Fruit fly (Drosophila melanogaster) whole organism, wandering third instar larva: ENCODE measurements around the gene mag.

Experiments
- Abd-B ChIP-seq: fragments of >200 bp; optimal IDR thresholded peaks from 2 replicates; lab custom pipeline; 2017; ENCODE audit warnings: missing biosample characterization, missing genetic modification characterization
- CG32264 ChIP-seq: fragments of 200-800 bp; sonication (Bioruptor generic); optimal IDR thresholded peaks from 2 replicates; lab custom pipeline; 2016; ENCODE audit warnings: missing biosample characterization, missing genetic modification characterization
- CG9705 ChIP-seq: fragments of 200-800 bp; sonication (Bioruptor generic); optimal IDR thresholded peaks from 2 replicates; lab custom pipeline; 2018; ENCODE audit warnings: missing biosample characterization, mild to moderate bottlenecking, missing genetic modification characterization
- CrebA ChIP-seq: fragments of 200-800 bp; sonication (Bioruptor generic); optimal IDR thresholded peaks from 2 replicates; lab custom pipeline; 2016; ENCODE audit warnings: missing biosample characterization, mild to moderate bottlenecking, missing genetic modification characterization, borderline replicate concordance
- Dfd ChIP-seq: fragments of >200 bp; optimal IDR thresholded peaks from 2 replicates; lab custom pipeline; 2017; ENCODE audit warnings: missing biosample characterization, missing genetic modification characterization
- Dif ChIP-seq: fragments of 200-275, 200-300 bp; sonication (Bioruptor generic); optimal IDR thresholded peaks from 2 replicates; lab custom pipeline; 2018; ENCODE audit warnings: missing biosample characterization, missing genetic modification characterization; ENCODE audit not compliant: partially characterized antibody
- GATAd ChIP-seq: sonication (Bioruptor generic); optimal IDR thresholded peaks from 2 replicates; lab custom pipeline; 2016; ENCODE audit warnings: missing biosample characterization, missing genetic modification characterization
- HLH106 ChIP-seq: fragments of 200-800 bp; optimal IDR thresholded peaks from 3 replicates; lab custom pipeline; 2019; ENCODE audit warnings: missing biosample characterization, mild to moderate bottlenecking, missing genetic modification characterization, moderate library complexity
- Hnf4 ChIP-seq: fragments of 200-800 bp; sonication (Bioruptor generic); optimal IDR thresholded peaks from 2 replicates; lab custom pipeline; 2016; ENCODE audit warnings: missing biosample characterization, mild to moderate bottlenecking, missing genetic modification characterization
- Hr78 ChIP-seq: fragments of >200 bp; optimal IDR thresholded peaks from 2 replicates; lab custom pipeline; 2017; ENCODE audit warnings: missing biosample characterization, missing genetic modification characterization
- Hr83 ChIP-seq: fragments of 200-300 bp; sonication (Bioruptor generic); optimal IDR thresholded peaks from 2 replicates; lab custom pipeline; 2016; ENCODE audit warnings: missing biosample characterization, mild to moderate bottlenecking, missing genetic modification characterization, moderate library complexity; ENCODE audit not compliant: poor library complexity, severe bottlenecking
- Jra ChIP-seq: sonication (Bioruptor generic); optimal IDR thresholded peaks from 2 replicates; lab custom pipeline; 2016; ENCODE audit warnings: missing biosample characterization, missing genetic modification characterization
- Mio ChIP-seq: sonication (Bioruptor generic); optimal IDR thresholded peaks from 2 replicates; lab custom pipeline; 2016; ENCODE audit warnings: missing biosample characterization, missing genetic modification characterization
- Myc ChIP-seq: fragments of >200 bp; optimal IDR thresholded peaks from 2 replicates; lab custom pipeline; 2017
- N ChIP-seq: fragments of >200 bp; optimal IDR thresholded peaks from 2 replicates; lab custom pipeline; 2018; ENCODE audit warnings: missing biosample characterization, missing external identifiers, missing genetic modification characterization
- OdsH ChIP-seq: fragments of 200-800 bp; sonication (Bioruptor generic); optimal IDR thresholded peaks from 2 replicates; lab custom pipeline; 2016; ENCODE audit warnings: missing biosample characterization, mild to moderate bottlenecking, missing genetic modification characterization
- Rel ChIP-seq, 2 experiments: fragments of 200-800 bp; sonication (Bioruptor generic) in 1 of 2; optimal IDR thresholded peaks; 2 replicates in 1 of 2; 3 replicates in 1 of 2; lab custom pipeline; 2016 to 2019; ENCODE audit warnings: mild to moderate bottlenecking in 2 of 2, missing biosample characterization in 2 of 2, missing genetic modification characterization in 2 of 2, moderate library complexity in 1 of 2
- Sp1 ChIP-seq: fragments of 200-800 bp; sonication (Bioruptor generic); optimal IDR thresholded peaks from 3 replicates; lab custom pipeline; 2019; ENCODE audit warnings: missing biosample characterization, mild to moderate bottlenecking, missing genetic modification characterization, moderate library complexity
- Vsx2 ChIP-seq: fragments of 200-300, 225-300 bp; sonication (Bioruptor generic); optimal IDR thresholded peaks from 2 replicates; lab custom pipeline; 2018; ENCODE audit warnings: missing biosample characterization, missing genetic modification characterization; ENCODE audit not compliant: partially characterized antibody
- br ChIP-seq: fragments of 200-800 bp; sonication (Bioruptor generic); optimal IDR thresholded peaks from 2 replicates; lab custom pipeline; 2016; ENCODE audit warnings: missing biosample characterization, missing genetic modification characterization
- brk ChIP-seq: fragments of 200-800 bp; sonication (Bioruptor generic); optimal IDR thresholded peaks from 2 replicates; lab custom pipeline; 2016; ENCODE audit warnings: missing biosample characterization, mild to moderate bottlenecking, missing genetic modification characterization
- dl ChIP-seq, 2 experiments: fragments of 175-275, 200-275 bp in 1 of 2; fragments of 200-275 bp in 1 of 2; sonication (Bioruptor generic); optimal IDR thresholded peaks; lab custom pipeline; 2018; ENCODE audit warnings: mild to moderate bottlenecking in 2 of 2, missing biosample characterization in 2 of 2, missing genetic modification characterization in 2 of 2, moderate library complexity in 2 of 2; ENCODE audit not compliant: partially characterized antibody in 2 of 2, insufficient read depth in 1 of 2
- dmrt93B ChIP-seq: fragments of 200-800 bp; sonication (Bioruptor generic); optimal IDR thresholded peaks from 2 replicates; lab custom pipeline; 2018; ENCODE audit warnings: missing biosample characterization, mild to moderate bottlenecking, missing genetic modification characterization
- dsf ChIP-seq: sonication (Bioruptor generic); optimal IDR thresholded peaks from 2 replicates; lab custom pipeline; 2016; ENCODE audit warnings: missing biosample characterization, missing genetic modification characterization, borderline replicate concordance
- ey ChIP-seq: fragments of 200-800 bp; sonication (Bioruptor generic); optimal IDR thresholded peaks from 2 replicates; lab custom pipeline; 2016; ENCODE audit warnings: missing biosample characterization, missing genetic modification characterization
- foxo ChIP-seq, 2 experiments: fragments of 200-800 bp; sonication (Bioruptor generic); optimal IDR thresholded peaks; 2 replicates in 1 of 2; 3 replicates in 1 of 2; lab custom pipeline; 2016 to 2017; ENCODE audit warnings: missing biosample characterization in 2 of 2, missing genetic modification characterization in 2 of 2
- fru ChIP-seq: fragments of 200-800 bp; sonication (Bioruptor generic); optimal IDR thresholded peaks from 3 replicates; lab custom pipeline; 2016; ENCODE audit warnings: missing biosample characterization, mild to moderate bottlenecking, missing genetic modification characterization
- h ChIP-seq: fragments of 200-800 bp; sonication (Bioruptor generic); optimal IDR thresholded peaks from 3 replicates; lab custom pipeline; 2016; ENCODE audit warnings: missing biosample characterization, mild to moderate bottlenecking, missing genetic modification characterization
- jim ChIP-seq: fragments of 175-275, 200-325 bp; sonication (Bioruptor generic); optimal IDR thresholded peaks from 2 replicates; lab custom pipeline; 2016; ENCODE audit warnings: missing biosample characterization, mild to moderate bottlenecking, missing genetic modification characterization
- lola ChIP-seq: fragments of >200 bp; optimal IDR thresholded peaks from 2 replicates; lab custom pipeline; 2017; ENCODE audit warnings: missing biosample characterization, missing genetic modification characterization
- pan ChIP-seq: fragments of >200 bp; optimal IDR thresholded peaks from 2 replicates; lab custom pipeline; 2017
- psq ChIP-seq: fragments of 200-800 bp; sonication (Bioruptor generic); optimal IDR thresholded peaks from 3 replicates; lab custom pipeline; 2017; ENCODE audit warnings: missing biosample characterization, mild to moderate bottlenecking, missing genetic modification characterization, moderate library complexity
- rgr ChIP-seq: fragments of 200-800 bp; sonication (Bioruptor generic); optimal IDR thresholded peaks from 3 replicates; lab custom pipeline; 2016; ENCODE audit warnings: missing biosample characterization, mild to moderate bottlenecking, missing genetic modification characterization
- sage ChIP-seq: fragments of 200-800 bp; sonication (Bioruptor generic); optimal IDR thresholded peaks from 2 replicates; lab custom pipeline; 2016; ENCODE audit warnings: missing biosample characterization, mild to moderate bottlenecking, missing genetic modification characterization
- sv ChIP-seq: fragments of 200-800 bp; sonication (Bioruptor generic); optimal IDR thresholded peaks from 3 replicates; lab custom pipeline; 2016; ENCODE audit warnings: missing biosample characterization, missing genetic modification characterization
- tai ChIP-seq: sonication (Bioruptor generic); optimal IDR thresholded peaks from 2 replicates; lab custom pipeline; 2016; ENCODE audit warnings: missing biosample characterization, missing genetic modification characterization
- usp ChIP-seq: fragments of >200 bp; optimal IDR thresholded peaks from 2 replicates; lab custom pipeline; 2017; ENCODE audit warnings: missing biosample characterization, missing genetic modification characterization
- woc ChIP-seq: sonication (Bioruptor generic); optimal IDR thresholded peaks from 2 replicates; lab custom pipeline; 2016; ENCODE audit warnings: missing biosample characterization, mild to moderate bottlenecking, missing genetic modification characterization

The mag gene

dm6 chr3L:20460383-20460782, at the start of gene mag:
TSS of gene mag (plus strand) at chr3L:20460683.
- no peak for TF ChIP-seq woc
- no peak for TF ChIP-seq CrebA (GFP tag; lab: Kevin White, UChicago)
- no peak for TF ChIP-seq dsf (GFP tag; lab: Kevin White, UChicago)
- TF ChIP-seq br = no peak
- TF ChIP-seq Dfd = no peak
- no peak for TF ChIP-seq N
- no peak for TF ChIP-seq jim (GFP tag; lab: Kevin White, UChicago)
- TF ChIP-seq sage = no peak
- no peak for TF ChIP-seq Hr83 (GFP tag; lab: Kevin White, UChicago)
- TF ChIP-seq Abd-B = no peak
- no peak for TF ChIP-seq dmrt93B (GFP tag; lab: Kevin White, UChicago)
- no peak for TF ChIP-seq CG9705 (GFP tag; lab: Kevin White, UChicago)
- TF ChIP-seq foxo (GFP tag; optimal IDR thresholded peaks at IDR 0.05; lab: Kevin White, UChicago) = no peak
- TF ChIP-seq ey (GFP tag; lab: Kevin White, UChicago) = no peak
- TF ChIP-seq pan (lab: Kevin White, UChicago) = no peak
- TF ChIP-seq sv (GFP tag; lab: Kevin White, UChicago) = no peak
- TF ChIP-seq, all 38 proteins: peak for 0

dm6 chr3L:20410780-20411179, 49.7 kb upstream of the mag start:
- TF ChIP-seq Jra (no peak), CG32264 (GFP tag; lab: Kevin White, UChicago) (no peak), fru (GFP tag; lab: Kevin White, UChicago) (peak; percentile 2), pan (lab: Kevin White, UChicago) (no peak), Rel (GFP tag; optimal IDR thresholded peaks at IDR 0.05; lab: Kevin White, UChicago) (no peak), Rel (tag; optimal IDR thresholded peaks at IDR 0.05; lab: Kevin White, UChicago) (no peak), Hnf4 (GFP tag; lab: Kevin White, UChicago) (no peak), rgr (GFP tag; lab: Kevin White, UChicago) (peak; percentile 7), ey (GFP tag; lab: Kevin White, UChicago) (no peak), Myc (lab: Kevin White, UChicago) (peak; percentile 27), sv (GFP tag; lab: Kevin White, UChicago) (no peak), N (peak; percentile 11), Hr78 (GFP tag; lab: Kevin White, UChicago) (no peak), Abd-B (no peak), brk (no peak), br (no peak), Vsx2 (GFP tag; lab: Kevin White, UChicago) (peak; percentile 93), jim (GFP tag; lab: Kevin White, UChicago) (no peak), foxo (GFP tag; optimal IDR thresholded peaks at IDR 0.05; lab: Kevin White, UChicago) (no peak), Dif (GFP tag; lab: Kevin White, UChicago) (no peak), sage (no peak), usp (GFP tag; lab: Kevin White, UChicago) (no peak), Sp1 (GFP tag; lab: Kevin White, UChicago) (no peak), tai (GFP tag; lab: Kevin White, UChicago) (no peak), Dfd (no peak), Mio (GFP tag; lab: Kevin White, UChicago) (no peak), woc (no peak), GATAd (GFP tag; lab: Kevin White, UChicago) (no peak), h (GFP tag; lab: Kevin White, UChicago) (no peak), CG9705 (GFP tag; lab: Kevin White, UChicago) (no peak), dl (GFP tag; optimal IDR thresholded peaks at IDR 0.05; lab: Kevin White, UChicago; ENCODE audit: insufficient read depth in 1 of 2, partially characterized antibody in 2 of 2) (no peak), HLH106 (no peak), dsf (GFP tag; lab: Kevin White, UChicago) (no peak), CrebA (GFP tag; lab: Kevin White, UChicago) (no peak), dmrt93B (GFP tag; lab: Kevin White, UChicago) (no peak), lola (GFP tag; lab: Kevin White, UChicago) (no peak), Hr83 (GFP tag; lab: Kevin White, UChicago) (no peak), OdsH (GFP tag; lab: Kevin White, UChicago) (no peak), psq (GFP tag; lab: Kevin White, UChicago) (no peak)
